Fruit fly (Drosophila melanogaster) S2 (cell line): ENCODE data around the gene per.

ENCODE experiments used
- CG8478 ChIP-seq: fragments of >200 bp; optimal IDR thresholded peaks from 2 replicates; lab custom pipeline; 2018
- CTCF ChIP-seq, 2 experiments: fragments of >200 bp; optimal IDR thresholded peaks; 2 replicates each; lab custom pipeline; 2018

DNA sequence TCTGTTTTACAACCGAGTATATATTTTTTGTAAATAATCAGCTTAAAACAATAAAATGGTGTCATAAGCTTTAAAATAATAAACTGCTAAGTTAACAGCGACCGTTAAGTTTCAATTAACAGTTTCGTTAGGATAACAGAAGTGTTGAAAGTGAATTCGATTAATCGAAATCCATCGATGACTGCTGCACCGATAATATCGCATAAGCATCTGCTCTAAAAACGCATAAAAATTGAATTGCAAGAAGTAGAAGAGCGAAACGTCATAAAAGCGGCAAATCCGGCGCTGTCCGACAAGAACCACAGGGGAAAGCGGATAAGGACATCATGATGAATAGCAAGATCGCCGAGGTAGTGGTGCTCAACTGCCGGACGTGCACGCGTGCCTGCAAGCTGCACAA, 42.1 kb downstream of the per start, which contains the start of gene dwg:
- no peak for TF ChIP-seq CTCF (optimal IDR thresholded peaks at IDR 0.05; lab: Kevin White, UChicago)
- TF ChIP-seq CG8478 (lab: Kevin White, UChicago), result no peak
